Worm (Caenorhabditis elegans) whole organism, L4/young adult: Measurements from ENCODE around the gene clec-184.

ENCODE experiments used
- dao-5 ChIP-seq: sonication (generic microtip); optimal IDR thresholded peaks from 2 replicates; lab custom pipeline; 2016; ENCODE audit warnings: missing genotype, missing genetic modification characterization, moderate library complexity, missing compliant biosample characterization
- him-1 ChIP-seq: sonication (generic microtip); optimal IDR thresholded peaks from 2 replicates; lab custom pipeline; 2016; ENCODE audit warnings: missing genotype, missing genetic modification reagents, missing genetic modification characterization, missing compliant biosample characterization

DNA sequence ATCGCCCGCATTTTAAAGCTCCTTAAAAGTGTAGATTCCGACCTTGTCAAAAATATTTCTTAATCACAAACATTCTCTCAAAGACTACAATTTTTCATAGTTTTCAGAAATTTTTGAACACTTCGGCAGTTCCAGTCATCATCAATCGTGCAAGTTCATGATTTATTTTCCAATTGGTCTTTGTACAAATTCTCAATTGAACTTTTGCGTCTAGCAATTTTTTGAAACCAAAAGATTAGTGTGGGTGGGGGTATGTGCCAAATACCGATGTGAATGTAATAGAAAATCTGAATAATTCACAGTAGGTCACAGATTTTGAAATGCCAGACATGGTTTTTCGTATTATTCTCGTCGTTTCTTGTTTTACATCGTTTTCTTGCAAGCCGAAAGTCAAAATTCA lies 5.9 kb downstream of the clec-184 start, which contains the start of gene clec-185:
- TF ChIP-seq him-1 (tag; lab: Kevin White, UChicago) (no peak), dao-5 (tag; lab: Kevin White, UChicago) (no peak)
